Fruit fly (Drosophila melanogaster) whole organism, embryonic: ENCODE data around the gene CG10947.

Experiments
- Bdp1 ChIP-seq: fragments of 200-800 bp; sonication (Bioruptor generic); optimal IDR thresholded peaks from 3 replicates; lab custom pipeline; 2016; ENCODE audit warnings: missing biosample characterization, missing genetic modification characterization
- CG10979 ChIP-seq: fragments of 200-800 bp; sonication (Bioruptor generic); optimal IDR thresholded peaks from 2 replicates; lab custom pipeline; 2018; ENCODE audit warnings: missing biosample characterization, mild to moderate bottlenecking, missing genetic modification characterization, moderate library complexity
- CG11695 ChIP-seq: fragments of 200-800 bp; sonication (Bioruptor generic); IDR thresholded peaks from 3 replicates; pipeline ENCODE4 v1.3.6; 2022; ENCODE audit warnings: missing biosample characterization, missing genetic modification characterization
- CG17328 ChIP-seq: fragments of 200-800 bp; sonication (Bioruptor generic); IDR thresholded peaks from 2 replicates; pipeline ENCODE4 v1.3.6; 2022; ENCODE audit warnings: missing biosample characterization, missing genetic modification characterization
- CG17359 ChIP-seq: fragments of 200-800 bp; sonication (Bioruptor generic); optimal IDR thresholded peaks from 3 replicates; lab custom pipeline; 2018; ENCODE audit warnings: missing biosample characterization, mild to moderate bottlenecking, missing genetic modification characterization, moderate library complexity
- CG18476 ChIP-seq: fragments of 200-800 bp; sonication (Bioruptor generic); optimal IDR thresholded peaks from 2 replicates; lab custom pipeline; 2016; ENCODE audit warnings: missing biosample characterization, mild to moderate bottlenecking, missing genetic modification characterization
- CG2116 ChIP-seq: fragments of 200-800 bp; sonication (Bioruptor generic); optimal IDR thresholded peaks from 3 replicates; lab custom pipeline; 2018; ENCODE audit warnings: missing biosample characterization, mild to moderate bottlenecking, missing genetic modification characterization
- CG31224 ChIP-seq: fragments of 200-800 bp; sonication (Bioruptor generic); IDR thresholded peaks from 2 replicates; pipeline ENCODE4 v1.3.6; 2022; ENCODE audit warnings: missing biosample characterization, missing genetic modification characterization
- CG42726 ChIP-seq: fragments of 200-800 bp; sonication (Bioruptor generic); IDR thresholded peaks from 2 replicates; pipeline ENCODE4 v1.3.6; 2022; ENCODE audit warnings: missing biosample characterization, missing genetic modification characterization; ENCODE audit not compliant: partially characterized antibody
- CG43689 ChIP-seq: fragments of 200-800 bp; sonication (Bioruptor generic); IDR thresholded peaks from 2 replicates; pipeline ENCODE4 v1.3.6; 2022; ENCODE audit warnings: missing biosample characterization, missing genetic modification characterization
- CG7987 ChIP-seq: fragments of 200-800 bp; sonication (Bioruptor generic); optimal IDR thresholded peaks from 2 replicates; lab custom pipeline; 2018; ENCODE audit warnings: missing biosample characterization, mild to moderate bottlenecking, missing genetic modification characterization, moderate library complexity
- CG8089 ChIP-seq: fragments of 200-800 bp; sonication (Bioruptor generic); optimal IDR thresholded peaks from 3 replicates; lab custom pipeline; 2016; ENCODE audit warnings: missing biosample characterization, missing genetic modification characterization
- CG8765 ChIP-seq: fragments of 200-800 bp; sonication (Bioruptor generic); IDR thresholded peaks from 2 replicates; pipeline ENCODE4 v1.3.6; 2022; ENCODE audit warnings: missing biosample characterization, missing genetic modification characterization
- CG9932 ChIP-seq: fragments of 200-800 bp; sonication (Bioruptor generic); IDR thresholded peaks from 2 replicates; pipeline ENCODE4 v1.3.6; 2022; ENCODE audit warnings: missing biosample characterization, missing genetic modification characterization
- D ChIP-seq, 2 experiments: fragments of 200-800 bp in 1 of 2; fragments of >200 bp in 1 of 2; sonication (Bioruptor generic) in 1 of 2; optimal IDR thresholded peaks; 2 replicates in 1 of 2; 3 replicates in 1 of 2; lab custom pipeline; 2017; ENCODE audit warnings: mild to moderate bottlenecking in 1 of 2, missing biosample characterization in 1 of 2, missing genetic modification characterization in 1 of 2, missing genetic modification reagents in 1 of 2
- Dek ChIP-seq: fragments of 200-800 bp; sonication (Bioruptor generic); optimal IDR thresholded peaks from 3 replicates; lab custom pipeline; 2019; ENCODE audit warnings: missing biosample characterization, mild to moderate bottlenecking, missing genetic modification characterization, moderate library complexity
- Doc3 ChIP-seq: fragments of 200-800 bp; sonication (Bioruptor generic); IDR thresholded peaks from 3 replicates; pipeline ENCODE4 v1.3.6; 2022; ENCODE audit warnings: missing biosample characterization, missing genetic modification characterization; ENCODE audit not compliant: partially characterized antibody
- Fer2 ChIP-seq: fragments of 200-800 bp; sonication (Bioruptor generic); optimal IDR thresholded peaks from 2 replicates; lab custom pipeline; 2018; ENCODE audit warnings: missing biosample characterization, mild to moderate bottlenecking, missing genetic modification characterization, moderate library complexity
- H15 ChIP-seq: fragments of 200-800 bp; sonication (Bioruptor generic); IDR thresholded peaks from 3 replicates; pipeline ENCODE4 v1.3.6; 2022; ENCODE audit warnings: missing biosample characterization, missing genetic modification characterization
- HLH54F ChIP-seq: fragments of 200-800 bp; sonication (Bioruptor generic); optimal IDR thresholded peaks from 3 replicates; lab custom pipeline; 2016; ENCODE audit warnings: missing biosample characterization, missing genetic modification characterization
- Hmr ChIP-seq: fragments of 200-800 bp; sonication (Bioruptor generic); optimal IDR thresholded peaks from 3 replicates; lab custom pipeline; 2017; ENCODE audit warnings: mild to moderate bottlenecking, missing biosample characterization, missing genetic modification reagents, missing genetic modification characterization
- Myb ChIP-seq: fragments of 200-800 bp; sonication (Bioruptor generic); optimal IDR thresholded peaks from 2 replicates; lab custom pipeline; 2016; ENCODE audit warnings: missing biosample characterization, missing genetic modification characterization
- Nf-YB ChIP-seq: fragments of 200-800 bp; sonication (Bioruptor generic); optimal IDR thresholded peaks from 3 replicates; lab custom pipeline; 2019; ENCODE audit warnings: missing biosample characterization, mild to moderate bottlenecking, missing genetic modification characterization, moderate library complexity
- Side ChIP-seq: fragments of 200-800 bp; sonication (Bioruptor generic); optimal IDR thresholded peaks from 2 replicates; lab custom pipeline; 2016; ENCODE audit warnings: missing biosample characterization, missing genetic modification characterization
- Tbp ChIP-seq: fragments of >200 bp; optimal IDR thresholded peaks from 2 replicates; lab custom pipeline; 2018; ENCODE audit warnings: missing biosample characterization, missing genetic modification characterization
- Trl ChIP-seq, 3 experiments: fragments of >200 bp in 2 of 3; fragments of 200-800 bp in 1 of 3; sonication (Bioruptor generic) in 1 of 3; optimal IDR thresholded peaks; 2 replicates in 1 of 3; 3 replicates in 2 of 3; lab custom pipeline; 2016 to 2017; ENCODE audit warnings: missing biosample characterization in 1 of 3, missing genetic modification characterization in 1 of 3
- ab ChIP-seq: fragments of 200-800 bp; sonication (Bioruptor generic); optimal IDR thresholded peaks from 2 replicates; lab custom pipeline; 2016; ENCODE audit warnings: missing biosample characterization, missing genetic modification characterization
- amos ChIP-seq: fragments of 200-800 bp; sonication (Bioruptor generic); IDR thresholded peaks from 2 replicates; pipeline ENCODE4 v1.3.6; 2022; ENCODE audit warnings: missing biosample characterization, missing genetic modification characterization; ENCODE audit not compliant: partially characterized antibody
- cg ChIP-seq: fragments of 200-800 bp; sonication (Bioruptor generic); optimal IDR thresholded peaks from 3 replicates; lab custom pipeline; 2019; ENCODE audit warnings: missing biosample characterization, mild to moderate bottlenecking, missing genetic modification characterization, moderate library complexity
- dmrt99B ChIP-seq: fragments of 200-800 bp; sonication (Bioruptor generic); optimal IDR thresholded peaks from 2 replicates; lab custom pipeline; 2018; ENCODE audit warnings: missing biosample characterization, mild to moderate bottlenecking, missing genetic modification characterization, moderate library complexity
- ems ChIP-seq: fragments of 200-800 bp; sonication (Bioruptor generic); optimal IDR thresholded peaks from 3 replicates; lab custom pipeline; 2016; ENCODE audit warnings: missing biosample characterization, missing genetic modification characterization
- exex ChIP-seq: fragments of 200-800 bp; sonication (Bioruptor generic); optimal IDR thresholded peaks from 4 replicates; lab custom pipeline; 2018; ENCODE audit warnings: missing biosample characterization, mild to moderate bottlenecking, missing genetic modification characterization, moderate library complexity
- fd3F ChIP-seq: fragments of 200-800 bp; sonication (Bioruptor generic); optimal IDR thresholded peaks from 2 replicates; lab custom pipeline; 2018; ENCODE audit warnings: missing biosample characterization, mild to moderate bottlenecking, missing genetic modification characterization, moderate library complexity
- ftz-f1 ChIP-seq: fragments of 200-800 bp; sonication (Bioruptor generic); optimal IDR thresholded peaks from 2 replicates; lab custom pipeline; 2016; ENCODE audit warnings: missing biosample characterization, missing genetic modification characterization
- gsb ChIP-seq: fragments of 200-800 bp; sonication (Bioruptor generic); IDR thresholded peaks from 2 replicates; pipeline ENCODE4 v1.3.6; 2022; ENCODE audit warnings: missing biosample characterization, missing genetic modification characterization
- kay ChIP-seq: fragments of 200-800 bp; sonication (Bioruptor generic); optimal IDR thresholded peaks from 2 replicates; lab custom pipeline; 2016; ENCODE audit warnings: missing biosample characterization, missing genetic modification characterization
- ken ChIP-seq: fragments of 200-800 bp; sonication (Bioruptor generic); IDR thresholded peaks from 3 replicates; pipeline ENCODE4 v1.3.6; 2022; ENCODE audit warnings: missing biosample characterization, missing genetic modification characterization
- kni ChIP-seq: fragments of 200-800 bp; sonication (Bioruptor generic); optimal IDR thresholded peaks from 3 replicates; lab custom pipeline; 2017; ENCODE audit warnings: mild to moderate bottlenecking, missing biosample characterization, missing genetic modification reagents, missing genetic modification characterization
- maf-S ChIP-seq: fragments of 200-800 bp; sonication (Bioruptor generic); optimal IDR thresholded peaks from 2 replicates; lab custom pipeline; 2016; ENCODE audit warnings: missing biosample characterization, missing genetic modification characterization
- mam ChIP-seq: fragments of 200-800 bp; sonication (Bioruptor generic); optimal IDR thresholded peaks from 3 replicates; lab custom pipeline; 2016; ENCODE audit warnings: missing biosample characterization, missing genetic modification characterization
- pb ChIP-seq: fragments of 200-800 bp; sonication (Bioruptor generic); optimal IDR thresholded peaks from 3 replicates; lab custom pipeline; 2016; ENCODE audit warnings: missing biosample characterization, missing genetic modification characterization
- rib ChIP-seq: fragments of 200-800 bp; sonication (Bioruptor generic); IDR thresholded peaks from 2 replicates; pipeline ENCODE4 v1.3.6; 2022; ENCODE audit warnings: missing biosample characterization, missing genetic modification characterization
- sd ChIP-seq: fragments of 200-800 bp; sonication (Bioruptor generic); optimal IDR thresholded peaks from 3 replicates; lab custom pipeline; 2018; ENCODE audit warnings: missing biosample characterization, mild to moderate bottlenecking, missing genetic modification characterization, moderate library complexity
- sens ChIP-seq: fragments of 200-800 bp; sonication (Bioruptor generic); peaks from one replicate; lab custom pipeline; 2016; ENCODE audit warnings: missing biosample characterization, missing genetic modification characterization
- slbo ChIP-seq: fragments of 200-800 bp; sonication (Bioruptor generic); IDR thresholded peaks from 2 replicates; pipeline ENCODE4 v1.3.6; 2022; ENCODE audit warnings: missing biosample characterization, missing genetic modification characterization
- so ChIP-seq: fragments of 200-800 bp; sonication (Bioruptor generic); IDR thresholded peaks from 3 replicates; pipeline ENCODE4 v1.3.6; 2022; ENCODE audit warnings: missing biosample characterization, missing genetic modification characterization
- tin ChIP-seq: fragments of 200-800 bp; sonication (Bioruptor generic); optimal IDR thresholded peaks from 3 replicates; lab custom pipeline; 2016; ENCODE audit warnings: missing biosample characterization, missing genetic modification characterization
- tup ChIP-seq: fragments of 200-800 bp; sonication (Bioruptor generic); optimal IDR thresholded peaks from 2 replicates; lab custom pipeline; 2016; ENCODE audit warnings: missing biosample characterization, mild to moderate bottlenecking, missing genetic modification characterization, moderate library complexity
- vfl ChIP-seq: fragments of 200-800 bp; sonication (Bioruptor generic); optimal IDR thresholded peaks from 2 replicates; lab custom pipeline; 2016; ENCODE audit warnings: missing biosample characterization, missing genetic modification characterization
- vnd ChIP-seq: fragments of 200-800 bp; sonication (Bioruptor generic); IDR thresholded peaks from 3 replicates; pipeline ENCODE4 v1.3.6; 2022; ENCODE audit warnings: missing biosample characterization, missing genetic modification characterization; ENCODE audit not compliant: partially characterized antibody
- zen ChIP-seq: fragments of 200-800 bp; sonication (Bioruptor generic); optimal IDR thresholded peaks from 3 replicates; lab custom pipeline; 2018; ENCODE audit warnings: missing biosample characterization, mild to moderate bottlenecking, missing genetic modification characterization, moderate library complexity

Gene CG10947

DNA sequence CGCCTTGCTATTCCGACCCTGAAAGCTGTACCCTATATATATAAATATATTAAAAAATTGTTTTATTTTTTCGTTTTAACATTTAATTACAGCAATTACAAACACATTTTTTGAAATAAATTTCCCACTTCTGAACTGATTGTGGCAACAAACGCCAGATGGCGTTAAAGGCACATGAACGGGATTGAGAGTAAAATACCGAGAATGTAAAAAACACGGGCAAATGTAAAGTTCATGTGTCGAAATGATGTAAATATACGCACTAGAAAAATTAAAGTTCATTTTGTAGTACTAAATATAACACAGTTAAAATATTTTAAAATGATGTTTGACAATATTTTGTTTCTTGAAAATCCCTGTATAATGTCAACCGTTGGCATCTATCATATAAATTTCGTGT lies 49.8 kb upstream of the CG10947 start (continued):
- TF ChIP-seq CG17359 (peak; percentile 47), D (optimal IDR thresholded peaks at IDR 0.05; lab: Kevin White, UChicago) (no peak), D (GFP tag; optimal IDR thresholded peaks at IDR 0.05; lab: Kevin White, UChicago) (no peak), sens (GFP tag; lab: Kevin White, UChicago) (peak; percentile 13), CG11695 (GFP tag; lab: Robert Waterston, UW) (no peak), Trl (optimal IDR thresholded peaks at IDR 0.05; lab: Kevin White, UChicago) (no peak), Trl (GFP tag; optimal IDR thresholded peaks at IDR 0.05; lab: Kevin White, UChicago) (no peak), Nf-YB (no peak), CG9932 (peak; percentile 17; the same call in 1 of the 2 replicates), HLH54F (GFP tag; lab: Kevin White, UChicago) (no peak), Myb (peak; percentile 38), maf-S (no peak), pb (no peak), CG31224 (GFP tag; lab: Robert Waterston, UW) (no peak), gsb (GFP tag; lab: Robert Waterston, UW) (0 out of 2 replicates have a peak, but pooled peaks have one; percentile 9), zen (tag; lab: Kevin White, UChicago) (peak; percentile 58), ems (GFP tag; lab: Kevin White, UChicago) (no peak), exex (tag; lab: Kevin White, UChicago) (no peak), slbo (GFP tag; lab: Robert Waterston, UW) (no peak), CG42726 (no peak), CG43689 (GFP tag; lab: Robert Waterston, UW) (no peak), tin (GFP tag; lab: Kevin White, UChicago) (no peak), CG17328 (GFP tag; lab: Robert Waterston, UW) (no peak), Bdp1 (GFP tag; lab: Kevin White, UChicago) (no peak), ftz-f1 (GFP tag; lab: Kevin White, UChicago) (no peak), dmrt99B (peak; percentile 38), CG10979 (tag; lab: Kevin White, UChicago) (peak; percentile 63), Doc3 (GFP tag; lab: Robert Waterston, UW) (no peak), H15 (GFP tag; lab: Robert Waterston, UW) (0 out of 3 replicates have a peak, but pooled peaks have one; percentile 41), kay (GFP tag; lab: Kevin White, UChicago) (no peak), Tbp (GFP tag; lab: Kevin White, UChicago) (no peak), Hmr (peak; percentile 31), rib (GFP tag; lab: Robert Waterston, UW) (no peak), ken (GFP tag; lab: Robert Waterston, UW) (no peak), Fer2 (tag; lab: Kevin White, UChicago) (peak; percentile 7), CG8089 (GFP tag; lab: Kevin White, UChicago) (no peak), amos (peak; percentile 69), Side (GFP tag; lab: Kevin White, UChicago) (no peak), CG7987 (GFP tag; lab: Kevin White, UChicago) (no peak), Dek (peak; percentile 33), CG8765 (GFP tag; lab: Robert Waterston, UW) (no peak), sd (tag; lab: Kevin White, UChicago) (no peak), CG18476 (GFP tag; lab: Kevin White, UChicago) (no peak), mam (no peak), vfl (GFP tag; lab: Kevin White, UChicago) (no peak), tup (no peak), ab (GFP tag; lab: Kevin White, UChicago) (no peak), so (GFP tag; lab: Robert Waterston, UW) (no peak), vnd (GFP tag; lab: Robert Waterston, UW) (no peak; the same call in 2 of the 3 replicates), CG2116 (GFP tag; lab: Kevin White, UChicago) (no peak), kni (GFP tag; lab: Kevin White, UChicago) (no peak), fd3F (GFP tag; lab: Kevin White, UChicago) (no peak), cg (GFP tag; lab: Kevin White, UChicago) (no peak)
